Worm (Caenorhabditis elegans): Measurements from ENCODE around the gene npp-25.

DNA sequence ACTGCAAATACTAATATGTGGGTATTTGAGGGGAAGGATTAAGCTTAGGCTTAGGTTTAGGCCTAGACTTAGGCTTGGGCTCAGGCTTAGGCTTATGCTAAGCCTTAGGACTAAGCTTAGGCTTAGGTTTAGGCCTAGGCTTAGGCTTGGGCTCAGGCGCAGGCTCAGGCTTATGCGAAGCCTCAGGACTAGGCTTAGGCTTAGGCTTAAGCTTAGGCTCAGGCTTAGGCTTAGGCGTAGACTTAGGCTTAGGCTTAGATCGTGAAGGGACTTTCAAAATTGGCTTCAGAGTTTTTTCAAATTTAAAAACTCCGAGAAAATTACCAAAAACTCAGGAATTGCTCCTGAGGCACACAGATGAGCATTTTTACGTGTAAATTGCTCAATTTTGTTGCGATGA is 19.3 kb upstream of the npp-25 start:
- TF ChIP-seq tag-97 (GFP tag; IDR thresholded peaks at IDR 0.05) (no peak), mxl-3 (GFP tag; optimal IDR thresholded peaks at IDR 0.05) (no peak), fos-1 (tag; optimal IDR thresholded peaks at IDR 0.05) (no peak), pqm-1 (tag; optimal IDR thresholded peaks at IDR 0.05) (no peak), lin-39 (tag; optimal IDR thresholded peaks at IDR 0.05) (no peak), lin-15B (tag; optimal IDR thresholded peaks at IDR 0.05) (no peak), madf-9 (GFP tag; conservative IDR thresholded peaks at IDR 0.05) (no peak), ama-1 (optimal IDR thresholded peaks at IDR 0.05) (no peak)
